Worm (Caenorhabditis elegans) whole organism, L4 larva: ENCODE results near the gene F08F3.1.

Source experiments
- Y48G9A.11 ChIP-seq: fragments of 200-800 bp; sonication (Bioruptor generic); IDR thresholded peaks from 2 replicates; pipeline ENCODE4 v1.3.6; 2022; ENCODE audit warnings: missing genetic modification reagents, missing genetic modification characterization, missing compliant biosample characterization
- ZK546.5 ChIP-seq, 2 experiments: sonication (generic microtip); optimal IDR thresholded peaks; 2 replicates each; lab custom pipeline; 2017; ENCODE audit warnings: missing biosample characterization in 2 of 2, missing genetic modification characterization in 2 of 2
- jun-1 ChIP-seq: fragments of 150-350 bp; optimal IDR thresholded peaks from 2 replicates; lab custom pipeline; 2014; ENCODE audit warnings: missing biosample characterization, missing genetic modification reagents, missing genetic modification characterization
- mdl-1 ChIP-seq, 2 experiments: fragments of 150-350 bp in 1 of 2; sonication (generic microtip) in 1 of 2; optimal IDR thresholded peaks; 2 replicates each; lab custom pipeline; 2014 to 2017; ENCODE audit warnings: missing biosample characterization in 2 of 2, missing genetic modification characterization in 2 of 2
- nhr-237 ChIP-seq: sonication (generic microtip); optimal IDR thresholded peaks from 2 replicates; lab custom pipeline; 2017; ENCODE audit warnings: missing biosample characterization, missing genetic modification characterization
- pha-4 ChIP-seq, 2 experiments: fragments of 150-350 bp in 1 of 2; fragments of 200-800 bp in 1 of 2; sonication (Bioruptor generic) in 1 of 2; IDR thresholded peaks in 1 of 2; optimal IDR thresholded peaks in 1 of 2; 2 replicates each; pipeline versions ENCODE4 v1.3.6 to Lab custom; 2014 to 2022; ENCODE audit warnings: missing genetic modification characterization in 2 of 2, missing genetic modification reagents in 2 of 2, missing biosample characterization in 1 of 2, missing compliant biosample characterization in 1 of 2
- snpc-4 ChIP-seq: fragments of 150-350 bp; optimal IDR thresholded peaks from 2 replicates; lab custom pipeline; 2014; ENCODE audit warnings: missing biosample characterization, missing genetic modification characterization
- unc-62 ChIP-seq, 3 experiments: fragments of 150-350 bp in 1 of 3; sonication (generic microtip); optimal IDR thresholded peaks in 2 of 3; peaks in 1 of 3; 1 replicate in 1 of 3; 2 replicates in 2 of 3; lab custom pipeline; 2014 to 2017; ENCODE audit warnings: missing biosample characterization in 3 of 3, missing genetic modification characterization in 3 of 3, missing genetic modification reagents in 3 of 3, missing genotype in 1 of 3
- zip-2 ChIP-seq: fragments of 150-350 bp; optimal IDR thresholded peaks from 2 replicates; lab custom pipeline; 2014; ENCODE audit warnings: missing biosample characterization, missing genetic modification characterization
- ztf-11 ChIP-seq: fragments of 150-350 bp; optimal IDR thresholded peaks from 2 replicates; lab custom pipeline; 2014; ENCODE audit warnings: missing biosample characterization, missing genetic modification characterization

DNA sequence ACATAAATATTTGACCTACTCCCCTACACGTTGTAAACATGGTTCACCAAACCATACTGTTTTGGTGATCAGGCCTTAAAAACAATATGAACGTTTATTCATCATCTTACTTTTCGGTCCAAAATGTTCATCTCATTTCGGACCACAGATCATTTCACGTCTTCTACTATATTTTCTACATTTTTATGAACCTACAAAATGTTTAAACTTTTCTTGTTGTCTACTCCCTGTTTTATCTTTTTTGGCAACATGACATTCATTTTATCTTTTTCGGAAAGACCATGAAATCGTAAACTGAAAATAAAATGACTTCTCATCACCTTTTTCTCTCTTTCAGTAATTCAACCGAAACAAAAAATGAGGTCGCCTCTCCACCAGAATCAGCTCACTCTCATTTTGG lies 18.1 kb upstream of the F08F3.1 start, which contains the start of gene rhr-1:
- TF ChIP-seq pha-4 (GFP tag; IDR thresholded peaks at IDR 0.05; lab: Robert Waterston, UW), result no peak
- TF ChIP-seq pha-4 (tag; optimal IDR thresholded peaks at IDR 0.05; lab: Kevin White, UChicago), result no peak
- no peak for TF ChIP-seq ztf-11
- no peak for TF ChIP-seq snpc-4
- TF ChIP-seq nhr-237 (tag; lab: Kevin White, UChicago), result no peak
- TF ChIP-seq zip-2, result no peak
- TF ChIP-seq Y48G9A.11 (GFP tag; lab: Robert Waterston, UW), result no peak
- no peak for TF ChIP-seq ZK546.5 (tag; optimal IDR thresholded peaks at IDR 0.05; lab: Kevin White, UChicago)
- TF ChIP-seq mdl-1 (tag; optimal IDR thresholded peaks at IDR 0.05; lab: Kevin White, UChicago), result no peak
- TF ChIP-seq unc-62 (GFP tag; optimal IDR thresholded peaks at IDR 0.05 in 1 of 2; lab: Kevin White, UChicago), result no peak
- TF ChIP-seq unc-62 (tag; optimal IDR thresholded peaks at IDR 0.05; lab: Kevin White, UChicago), result no peak
- TF ChIP-seq jun-1 (tag; lab: Kevin White, UChicago), result no peak
